Worm (Caenorhabditis elegans) whole organism, midembryonic: Measurements from ENCODE around the gene str-178.

Experiments used
- T22C8.4 ChIP-seq: fragments of 200-800 bp; sonication (Bioruptor generic); IDR thresholded peaks from 2 replicates; pipeline ENCODE4 v1.3.6; 2022; ENCODE audit warnings: missing genetic modification characterization, missing compliant biosample characterization
- cog-1 ChIP-seq: sonication (generic microtip); optimal IDR thresholded peaks from 2 replicates; lab custom pipeline; 2016; ENCODE audit warnings: missing genetic modification characterization, missing compliant biosample characterization
- flt-1 ChIP-seq: fragments of 200-800 bp; sonication (Bioruptor generic); IDR thresholded peaks from 2 replicates; pipeline ENCODE4 v1.3.6; 2022; ENCODE audit warnings: missing genetic modification characterization, missing compliant biosample characterization
- klf-2 ChIP-seq: fragments of 200-800 bp; sonication (Bioruptor generic); conservative IDR thresholded peaks from 2 replicates; pipeline ENCODE4 v1.3.6; 2022; ENCODE audit warnings: missing genetic modification reagents, missing genetic modification characterization, missing compliant biosample characterization
- med-1 ChIP-seq: sonication (generic microtip); optimal IDR thresholded peaks from 2 replicates; lab custom pipeline; 2017; ENCODE audit warnings: missing genetic modification characterization, mild to moderate bottlenecking, missing compliant biosample characterization, antibody characterized with exemption, missing genetic modification reagents; ENCODE audit not compliant: insufficient read depth
- ref-1 ChIP-seq: fragments of 200-800 bp; sonication (Bioruptor generic); conservative IDR thresholded peaks from 2 replicates; pipeline ENCODE4 v1.3.6; 2022; ENCODE audit warnings: missing genetic modification reagents, missing genetic modification characterization, missing compliant biosample characterization
- tab-1 ChIP-seq: fragments of 200-800 bp; sonication (Bioruptor generic); IDR thresholded peaks from 2 replicates; pipeline ENCODE4 v1.3.6; 2022; ENCODE audit warnings: missing genetic modification characterization, missing compliant biosample characterization
- ztf-23 ChIP-seq: fragments of 200-800 bp; sonication (Bioruptor generic); IDR thresholded peaks from 2 replicates; pipeline ENCODE4 v1.3.6; 2022; ENCODE audit warnings: missing genetic modification reagents, missing genetic modification characterization, missing compliant biosample characterization
- ztf-29 ChIP-seq: fragments of 200-800 bp; sonication (Bioruptor generic); IDR thresholded peaks from 2 replicates; pipeline ENCODE4 v1.3.6; 2022; ENCODE audit warnings: missing genetic modification reagents, missing genetic modification characterization, missing compliant biosample characterization

str-178 gene

DNA sequence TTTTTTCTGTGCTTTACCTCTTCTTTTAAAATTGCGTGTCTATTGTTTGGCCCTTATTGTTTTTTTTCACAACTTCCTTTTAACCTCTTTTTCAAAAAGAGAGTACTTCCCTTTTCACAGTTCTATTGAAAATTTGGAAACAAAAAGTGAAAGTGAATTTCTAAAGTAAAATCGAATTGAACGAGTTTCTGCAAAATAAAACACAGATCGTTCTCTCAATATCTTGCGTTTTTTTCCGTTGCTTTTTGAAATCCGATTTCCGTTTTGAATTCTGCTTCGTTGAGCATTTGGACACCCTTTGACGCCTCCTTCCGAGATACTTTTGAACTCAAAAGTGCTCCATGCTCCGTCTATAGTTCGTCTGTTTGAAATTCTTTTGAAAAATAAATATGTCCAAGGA lies 40.0 kb downstream of the str-178 start:
- TF ChIP-seq cog-1 (no peak), ref-1 (GFP tag; lab: Robert Waterston, UW) (no peak), med-1 (GFP tag; lab: Kevin White, UChicago) (no peak), flt-1 (GFP tag; lab: Robert Waterston, UW) (no peak), klf-2 (GFP tag; lab: Robert Waterston, UW) (no peak), T22C8.4 (no peak), tab-1 (no peak), ztf-29 (no peak)

- TF ChIP-seq ztf-29, result no peak
- no peak for TF ChIP-seq med-1 (GFP tag; lab: Kevin White, UChicago)
- TF ChIP-seq ztf-23 (GFP tag; lab: Robert Waterston, UW), result no peak
- no peak for TF ChIP-seq tab-1
- no peak for TF ChIP-seq T22C8.4
- no peak for TF ChIP-seq flt-1 (GFP tag; lab: Robert Waterston, UW)
- no peak for TF ChIP-seq klf-2 (GFP tag; lab: Robert Waterston, UW)
- TF ChIP-seq cog-1, result no peak
- TF ChIP-seq ref-1 (GFP tag; lab: Robert Waterston, UW), result no peak
These were observed 42.6 kb downstream of the str-178 start for ce11 chrV:12673745-12674144.

DNA sequence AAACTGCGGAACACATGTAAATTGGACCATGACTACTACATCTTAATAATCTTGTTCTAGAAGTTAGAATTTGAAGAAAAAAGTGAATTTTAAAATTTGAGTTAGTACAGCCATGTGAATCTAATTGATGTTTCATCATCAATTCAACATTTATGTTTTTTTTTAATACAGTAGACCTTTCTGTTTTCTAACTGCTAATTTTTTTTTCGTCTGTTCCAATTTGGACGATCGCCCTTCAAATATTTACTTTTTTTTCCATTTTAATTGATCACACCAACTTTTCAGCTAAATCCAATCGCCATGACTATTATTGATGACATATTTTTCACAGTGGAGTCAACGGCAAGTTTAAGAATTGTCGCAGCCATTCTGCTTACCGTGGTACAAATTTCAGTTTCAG lies 45.7 kb downstream of the str-178 start, which contains the start of gene srx-116:
TSS of gene srx-116 (plus strand) at position 301 of the 400 bp plus-strand sequence.
- no peak for TF ChIP-seq flt-1 (GFP tag; lab: Robert Waterston, UW)
- no peak for TF ChIP-seq klf-2 (GFP tag; lab: Robert Waterston, UW)
- no peak for TF ChIP-seq ztf-29
- TF ChIP-seq cog-1, result no peak
- TF ChIP-seq T22C8.4, result no peak
- no peak for TF ChIP-seq tab-1
- no peak for TF ChIP-seq ztf-23 (GFP tag; lab: Robert Waterston, UW)
- TF ChIP-seq med-1 (GFP tag; lab: Kevin White, UChicago), result no peak
- TF ChIP-seq ref-1 (GFP tag; lab: Robert Waterston, UW), result no peak

ce11 chrV:12667926-12668325 lies 48.4 kb downstream of the str-178 start, which contains the start of gene W05B10.4:
Gene W05B10.4 (plus strand): TSS chrV:12668226.
- TF ChIP-seq ztf-29 (no peak), flt-1 (GFP tag; lab: Robert Waterston, UW) (no peak), ztf-23 (GFP tag; lab: Robert Waterston, UW) (no peak), ref-1 (GFP tag; lab: Robert Waterston, UW) (no peak), cog-1 (no peak), med-1 (GFP tag; lab: Kevin White, UChicago) (no peak), T22C8.4 (no peak), klf-2 (GFP tag; lab: Robert Waterston, UW) (no peak), tab-1 (no peak)

ce11 chrV:12667397-12667796 lies 49.0 kb downstream of the str-178 start:
- TF ChIP-seq ztf-29, result no peak
- no peak for TF ChIP-seq ztf-23 (GFP tag; lab: Robert Waterston, UW)
- no peak for TF ChIP-seq tab-1
- TF ChIP-seq klf-2 (GFP tag; lab: Robert Waterston, UW), result no peak
- TF ChIP-seq med-1 (GFP tag; lab: Kevin White, UChicago), result no peak
- TF ChIP-seq flt-1 (GFP tag; lab: Robert Waterston, UW), result no peak
- TF ChIP-seq T22C8.4, result no peak
- no peak for TF ChIP-seq ref-1 (GFP tag; lab: Robert Waterston, UW)
- TF ChIP-seq cog-1, result no peak
